Worm (Caenorhabditis elegans) whole organism, L3 larva: ENCODE measurements around the gene svh-11.

ENCODE experiments used
- ceh-28 ChIP-seq: fragments of 150-350 bp; optimal IDR thresholded peaks from 2 replicates; lab custom pipeline; 2014; ENCODE audit warnings: missing biosample characterization, missing genetic modification reagents, missing genetic modification characterization
- egl-27 ChIP-seq: sonication (generic microtip); optimal IDR thresholded peaks from 4 replicates; lab custom pipeline; 2017; ENCODE audit warnings: missing biosample characterization, missing genetic modification reagents, missing genetic modification characterization
- elt-2 ChIP-seq: sonication (generic microtip); optimal IDR thresholded peaks from 2 replicates; lab custom pipeline; 2016; ENCODE audit warnings: missing genetic modification reagents, mild to moderate bottlenecking, missing genetic modification characterization, missing compliant biosample characterization
- elt-3 ChIP-seq, 3 experiments: fragments of 150-350 bp in 1 of 3; sonication (generic microtip) in 2 of 3; optimal IDR thresholded peaks; 2 replicates in 2 of 3; 4 replicates in 1 of 3; lab custom pipeline; 2014 to 2017; ENCODE audit warnings: missing biosample characterization in 3 of 3, missing genetic modification characterization in 3 of 3
- nfya-1 ChIP-seq: sonication (generic microtip); optimal IDR thresholded peaks from 2 replicates; lab custom pipeline; 2017; ENCODE audit warnings: missing genetic modification characterization, mild to moderate bottlenecking, missing compliant biosample characterization, antibody characterized with exemption, moderate library complexity; ENCODE audit not compliant: insufficient read depth
- nhr-12 ChIP-seq: fragments of 150-350 bp; optimal IDR thresholded peaks from 2 replicates; lab custom pipeline; 2014; ENCODE audit warnings: missing biosample characterization, missing genetic modification characterization
- nhr-77 ChIP-seq: fragments of 150-350 bp; optimal IDR thresholded peaks from 2 replicates; lab custom pipeline; 2014; ENCODE audit warnings: missing biosample characterization, missing genetic modification characterization
- skn-1 ChIP-seq: fragments of 150-350 bp; optimal IDR thresholded peaks from 2 replicates; lab custom pipeline; 2014; ENCODE audit warnings: missing biosample characterization, missing genetic modification characterization
- snpc-4 ChIP-seq: fragments of 150-350 bp; optimal IDR thresholded peaks from 2 replicates; lab custom pipeline; 2014; ENCODE audit warnings: missing biosample characterization, missing genetic modification characterization
- unc-62 ChIP-seq: fragments of 150-350 bp; sonication (generic microtip); optimal IDR thresholded peaks from 4 replicates; lab custom pipeline; 2014; ENCODE audit warnings: missing biosample characterization, missing genetic modification reagents, missing genetic modification characterization
- ztf-4 ChIP-seq: fragments of 150-350 bp; optimal IDR thresholded peaks from 2 replicates; lab custom pipeline; 2014; ENCODE audit warnings: missing biosample characterization, missing genetic modification characterization

DNA sequence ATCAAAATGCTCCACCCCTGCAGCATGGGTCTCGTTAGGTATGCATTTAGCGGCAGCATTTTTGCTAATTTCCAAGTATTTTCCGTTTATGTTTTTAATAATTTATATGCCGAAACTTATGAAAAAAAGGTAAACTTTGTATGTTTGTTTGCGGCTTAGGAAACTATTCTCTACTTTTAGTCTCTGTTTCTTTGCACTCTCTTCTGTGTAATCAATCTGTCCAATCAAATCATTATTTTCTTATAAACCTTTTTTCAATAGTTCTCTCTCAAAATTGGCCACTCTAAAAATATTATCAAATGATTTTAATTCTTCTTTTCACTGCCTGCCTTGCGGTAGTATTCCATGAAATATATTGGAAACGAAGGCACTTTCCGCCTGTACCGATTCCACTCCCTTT lies 31.1 kb downstream of the svh-11 start:
- TF ChIP-seq skn-1 (tag; lab: Kevin White, UChicago) (no peak), nhr-77 (tag; lab: Kevin White, UChicago) (no peak), snpc-4 (tag; lab: Kevin White, UChicago) (no peak), egl-27 (tag; lab: Kevin White, UChicago) (no peak), ztf-4 (tag; lab: Kevin White, UChicago) (no peak), elt-3 (tag; optimal IDR thresholded peaks at IDR 0.05; lab: Kevin White, UChicago) (no peak), unc-62 (no peak), nfya-1 (tag; lab: Kevin White, UChicago) (no peak), ceh-28 (tag; lab: Kevin White, UChicago) (no peak), nhr-12 (tag; lab: Kevin White, UChicago) (no peak), elt-2 (peak; percentile 26)
